Comparison of ENCODE assay signal across 1 worm cellular context in genomic region chrIV:3866018-3866417, ce11.
TF ChIP-seq lines count a peak whose summit lies in the region.

No protein-coding gene starts in this region.

TF ChIP-seq in whole organism, L1 larva, 84 proteins besides CTCF, POLR2A, EP300 and RAD21 (continued from another document):
- no peak for TF ChIP-seq alr-1 (tag; optimal IDR thresholded peaks at IDR 0.05; lab: Kevin White, UChicago; ENCODE audit: borderline replicate concordance)
- TF ChIP-seq grh-1 (GFP tag; IDR thresholded peaks at IDR 0.05; lab: Robert Waterston, UW), result no peak
- no peak for TF ChIP-seq tbx-2 (tag; optimal IDR thresholded peaks at IDR 0.05; lab: Kevin White, UChicago)
- no peak for TF ChIP-seq C34B4.2 (tag; optimal IDR thresholded peaks at IDR 0.05; lab: Kevin White, UChicago)
- TF ChIP-seq pqm-1 (tag; optimal IDR thresholded peaks at IDR 0.05; lab: Kevin White, UChicago), result no peak
- TF ChIP-seq nhr-11 (tag; optimal IDR thresholded peaks at IDR 0.05; lab: Kevin White, UChicago), result no peak
- no peak for TF ChIP-seq isw-1 (GFP tag; IDR thresholded peaks at IDR 0.05; lab: Robert Waterston, UW)
- no peak for TF ChIP-seq sup-37 (GFP tag; optimal IDR thresholded peaks at IDR 0.05; lab: Kevin White, UChicago)
- no peak for TF ChIP-seq dpl-1 (GFP tag; optimal IDR thresholded peaks at IDR 0.05; lab: Kevin White, UChicago)
- no peak for TF ChIP-seq unc-62 (GFP tag; optimal IDR thresholded peaks at IDR 0.05; lab: Kevin White, UChicago)
- TF ChIP-seq jun-1 (tag; optimal IDR thresholded peaks at IDR 0.05; lab: Kevin White, UChicago), result no peak
- TF ChIP-seq nhr-71 (tag; optimal IDR thresholded peaks at IDR 0.05; lab: Kevin White, UChicago), result peak; percentile 18
- peak; percentile 16 for TF ChIP-seq lin-14 (GFP tag; optimal IDR thresholded peaks at IDR 0.05; lab: Kevin White, UChicago)
- no peak for TF ChIP-seq nhr-90 (tag; optimal IDR thresholded peaks at IDR 0.05; lab: Kevin White, UChicago; ENCODE audit: poor library complexity)
- peak; percentile 71 for TF ChIP-seq blmp-1 (tag; optimal IDR thresholded peaks at IDR 0.05; lab: Kevin White, UChicago)
- no peak for TF ChIP-seq dsc-1 (tag; optimal IDR thresholded peaks at IDR 0.05; lab: Kevin White, UChicago)
- no peak for TF ChIP-seq tlp-1 (tag; optimal IDR thresholded peaks at IDR 0.05; lab: Kevin White, UChicago)
- no peak for TF ChIP-seq nhr-237 (tag; optimal IDR thresholded peaks at IDR 0.05; lab: Kevin White, UChicago)
- no peak for TF ChIP-seq efl-3 (GFP tag; optimal IDR thresholded peaks at IDR 0.05; lab: Kevin White, UChicago)
- no peak for TF ChIP-seq lir-3 (tag; optimal IDR thresholded peaks at IDR 0.05; lab: Kevin White, UChicago; ENCODE audit: poor library complexity)
- no peak for TF ChIP-seq nhr-84 (tag; optimal IDR thresholded peaks at IDR 0.05; lab: Kevin White, UChicago)
- TF ChIP-seq ztf-11 (tag; optimal IDR thresholded peaks at IDR 0.05; lab: Kevin White, UChicago), result no peak
- TF ChIP-seq snpc-4 (tag; optimal IDR thresholded peaks at IDR 0.05; lab: Kevin White, UChicago), result no peak
- no peak for TF ChIP-seq zip-4 (GFP tag; optimal IDR thresholded peaks at IDR 0.05; lab: Kevin White, UChicago)
- no peak for TF ChIP-seq nhr-76 (tag; optimal IDR thresholded peaks at IDR 0.05; lab: Kevin White, UChicago)
- TF ChIP-seq nhr-85 (tag; lab: Kevin White, UChicago), result peak; percentile 80
- no peak for TF ChIP-seq nhr-19 (GFP tag; conservative IDR thresholded peaks at IDR 0.05; lab: Robert Waterston, UW)
- peak in 1 of 6 experiments; percentile 55 for TF ChIP-seq elt-3 (tag; optimal IDR thresholded peaks at IDR 0.05; lab: Kevin White, UChicago)
- no peak for TF ChIP-seq vab-15 (tag; optimal IDR thresholded peaks at IDR 0.05; lab: Kevin White, UChicago)
- TF ChIP-seq unc-98 (GFP tag; IDR thresholded peaks at IDR 0.05; lab: Robert Waterston, UW), result no peak
- TF ChIP-seq irx-1 (tag; optimal IDR thresholded peaks at IDR 0.05; lab: Kevin White, UChicago), result no peak
- TF ChIP-seq fkh-10 (GFP tag; optimal IDR thresholded peaks at IDR 0.05; lab: Kevin White, UChicago), result no peak
- no peak for TF ChIP-seq efl-1 (optimal IDR thresholded peaks at IDR 0.05; lab: Kevin White, UChicago)
- TF ChIP-seq efl-1 (GFP tag; optimal IDR thresholded peaks at IDR 0.05 in 1 of 2; lab: Kevin White, UChicago), result peak in 1 of 2 experiments; percentile 68
- no peak for TF ChIP-seq ces-1 (GFP tag; optimal IDR thresholded peaks at IDR 0.05; lab: Kevin White, UChicago)
- TF ChIP-seq fos-1 (tag; optimal IDR thresholded peaks at IDR 0.05; lab: Kevin White, UChicago), result no peak
- no peak for TF ChIP-seq rnt-1 (tag; optimal IDR thresholded peaks at IDR 0.05; lab: Kevin White, UChicago)
- TF ChIP-seq aha-1 (tag; optimal IDR thresholded peaks at IDR 0.05; lab: Kevin White, UChicago), result no peak
- TF ChIP-seq sox-4 (tag; optimal IDR thresholded peaks at IDR 0.05; lab: Kevin White, UChicago), result no peak
- no peak for TF ChIP-seq ztf-4 (tag; optimal IDR thresholded peaks at IDR 0.05; lab: Kevin White, UChicago)
- TF ChIP-seq ama-1 (optimal IDR thresholded peaks at IDR 0.05; lab: Kevin White, UChicago), result no peak
- no peak for TF ChIP-seq zag-1 (tag; optimal IDR thresholded peaks at IDR 0.05; lab: Kevin White, UChicago)
- TF ChIP-seq Y116A8C.19 (tag; optimal IDR thresholded peaks at IDR 0.05; lab: Kevin White, UChicago; ENCODE audit: borderline replicate concordance), result no peak
- no peak for TF ChIP-seq ceh-8 (GFP tag; optimal IDR thresholded peaks at IDR 0.05; lab: Kevin White, UChicago)
- TF ChIP-seq ceh-88 (GFP tag; IDR thresholded peaks at IDR 0.05; lab: Robert Waterston, UW), result no peak
- TF ChIP-seq C04F5.9 (tag; optimal IDR thresholded peaks at IDR 0.05; lab: Kevin White, UChicago), result no peak
- TF ChIP-seq hlh-4 (tag; optimal IDR thresholded peaks at IDR 0.05; lab: Kevin White, UChicago), result no peak
TF ChIP-seq in whole organism, L1 larva: peak in this region for 10.
